Worm (Caenorhabditis elegans): ENCODE measurements around the gene F43B10.1.

The F43B10.1 gene

DNA sequence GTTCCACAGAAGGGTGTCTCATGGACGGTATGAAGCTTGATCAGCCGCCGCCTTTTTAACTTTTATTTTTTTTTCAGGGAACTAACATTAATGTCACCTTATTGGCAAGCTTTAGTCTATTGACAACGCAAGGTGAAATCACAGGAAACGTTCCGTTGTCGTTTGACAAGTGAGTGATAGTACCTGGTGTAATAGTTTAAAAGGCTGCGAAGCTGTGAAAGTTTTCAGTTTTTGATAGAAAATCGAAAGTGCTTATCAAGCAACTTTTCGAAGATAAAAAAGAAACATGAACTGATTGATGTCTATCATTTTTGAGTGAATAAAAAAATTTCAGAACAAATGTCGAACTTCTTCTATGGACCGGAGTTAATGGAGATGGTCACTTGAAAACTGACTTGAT, 28.5 kb downstream of the F43B10.1 start:
- TF ChIP-seq bed-2 (GFP tag; IDR thresholded peaks at IDR 0.05) = no peak
- peak; percentile 21 for TF ChIP-seq nhr-80 (tag; optimal IDR thresholded peaks at IDR 0.05)

DNA sequence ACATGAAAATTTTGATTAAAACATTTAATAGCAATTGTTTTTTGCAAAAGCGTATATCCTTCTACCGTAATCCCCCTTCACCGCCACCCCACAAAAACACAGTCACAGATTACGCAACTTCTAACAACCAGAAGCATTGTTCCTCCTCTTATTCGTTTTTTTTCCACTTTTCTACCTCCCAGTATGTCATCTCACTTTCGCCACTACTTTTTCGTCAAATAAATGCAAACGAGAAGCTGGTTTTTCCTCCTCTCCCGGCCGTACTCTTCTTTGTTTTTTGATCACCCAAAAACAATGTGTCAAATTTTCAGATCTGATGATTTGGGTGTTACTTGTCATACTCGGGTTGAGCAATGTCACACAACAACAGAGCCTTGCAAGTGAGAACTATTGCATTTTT, 29.6 kb downstream of the F43B10.1 start, which contains the start of gene C06G1.1:
C06G1.1 (plus strand) TSS at position 301 of the 400 bp plus-strand sequence.
- no peak for TF ChIP-seq xnd-1 (tag; optimal IDR thresholded peaks at IDR 0.05)
- TF ChIP-seq F55B11.4 (tag; optimal IDR thresholded peaks at IDR 0.05; ENCODE audit: borderline replicate concordance, insufficient read depth) = no peak
- TF ChIP-seq let-526 (GFP tag; IDR thresholded peaks at IDR 0.05) = no peak
- TF ChIP-seq dpl-1 (GFP tag; optimal IDR thresholded peaks at IDR 0.05) = no peak
- TF ChIP-seq lin-35 (GFP tag; optimal IDR thresholded peaks at IDR 0.05) = no peak
- TF ChIP-seq hlh-12 (tag; optimal IDR thresholded peaks at IDR 0.05) = no peak
- TF ChIP-seq F37B4.10 (GFP tag; IDR thresholded peaks at IDR 0.05) = no peak
- no peak for TF ChIP-seq nhr-80 (tag; optimal IDR thresholded peaks at IDR 0.05)
- no peak for TF ChIP-seq Y56A3A.18 (GFP tag; IDR thresholded peaks at IDR 0.05)
- no peak for TF ChIP-seq ceh-100 (GFP tag; IDR thresholded peaks at IDR 0.05)
- TF ChIP-seq snpc-1.1 (tag; optimal IDR thresholded peaks at IDR 0.05; ENCODE audit: insufficient read depth) = no peak
- TF ChIP-seq efl-1 (GFP tag; optimal IDR thresholded peaks at IDR 0.05) = no peak
- no peak for TF ChIP-seq egl-18 (GFP tag; IDR thresholded peaks at IDR 0.05)

DNA sequence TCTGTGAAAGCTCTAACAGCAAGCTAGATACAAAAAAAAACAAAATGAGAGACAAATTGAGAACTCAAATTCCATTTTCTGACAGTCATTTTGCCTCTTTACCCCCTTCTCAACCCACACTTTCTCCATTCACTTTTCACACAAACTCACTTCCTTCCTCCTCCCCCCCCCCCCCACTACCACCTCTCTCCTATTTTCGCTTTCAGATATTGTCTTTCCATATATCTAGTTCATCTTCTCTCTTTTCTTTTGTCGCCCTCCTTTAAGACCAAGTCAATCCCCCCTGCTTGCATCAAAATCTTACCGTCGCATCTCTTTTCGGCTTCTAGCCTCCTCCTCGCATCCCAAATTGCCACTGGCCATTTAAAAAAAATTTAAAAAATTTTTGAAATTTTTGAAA, 30.8 kb downstream of the F43B10.1 start:
- no peak for TF ChIP-seq fkh-3 (tag; optimal IDR thresholded peaks at IDR 0.05)

ce11 chrX:16629773-16630172, 32.9 kb downstream of the F43B10.1 start:
- TF ChIP-seq ceh-79 (tag; optimal IDR thresholded peaks at IDR 0.05) (no peak), madf-10 (tag; optimal IDR thresholded peaks at IDR 0.05) (no peak), ztf-28 (GFP tag; IDR thresholded peaks at IDR 0.05) (no peak), nhr-179 (tag; optimal IDR thresholded peaks at IDR 0.05) (no peak), B0019.2 (GFP tag; conservative IDR thresholded peaks at IDR 0.05) (no peak), madf-3 (GFP tag; IDR thresholded peaks at IDR 0.05) (no peak), nhr-80 (tag; optimal IDR thresholded peaks at IDR 0.05) (no peak), aptf-3 (GFP tag; IDR thresholded peaks at IDR 0.05) (no peak), egl-18 (GFP tag; IDR thresholded peaks at IDR 0.05) (no peak), Y67H2A.10 (GFP tag; conservative IDR thresholded peaks at IDR 0.05) (no peak)

DNA sequence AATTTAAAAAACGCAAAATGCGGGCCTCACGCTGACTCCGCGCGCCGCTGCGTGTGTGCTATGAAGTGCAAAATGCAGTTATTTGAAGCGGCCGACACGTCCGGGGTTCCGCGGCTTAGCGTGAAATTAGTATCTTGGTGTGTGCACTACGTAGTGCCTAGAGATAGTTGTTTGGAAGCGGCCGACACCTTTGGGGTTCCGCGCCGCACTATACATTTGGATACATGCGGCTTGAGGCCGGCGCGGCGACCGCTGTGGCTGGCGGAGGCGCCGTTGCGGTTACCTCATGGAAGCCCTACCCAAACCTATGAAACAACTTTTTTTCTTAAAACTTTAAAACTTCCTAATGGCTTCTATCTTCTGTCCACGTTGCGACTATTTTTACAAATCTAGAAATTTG, 33.5 kb downstream of the F43B10.1 start:
- TF ChIP-seq zfh-2 (GFP tag; conservative IDR thresholded peaks at IDR 0.05) (peak; percentile 58), snpc-4 (GFP tag; optimal IDR thresholded peaks at IDR 0.05) (peak; percentile 28), snpc-4 (tag; optimal IDR thresholded peaks at IDR 0.05) (peak in 2 of 4 experiments; percentile 84 to 86), sptf-2 (GFP tag; optimal IDR thresholded peaks at IDR 0.05) (no peak)

- TF ChIP-seq F23B12.7 (tag; optimal IDR thresholded peaks at IDR 0.05; ENCODE audit: insufficient read depth) (no peak), attf-6 (GFP tag; IDR thresholded peaks at IDR 0.05) (no peak), ztf-18 (tag; optimal IDR thresholded peaks at IDR 0.05) (no peak), hlh-26 (GFP tag; conservative IDR thresholded peaks at IDR 0.05) (no peak), ZK185.1 (tag; optimal IDR thresholded peaks at IDR 0.05; ENCODE audit: poor library complexity, severe bottlenecking) (no peak), zfh-2 (GFP tag; conservative IDR thresholded peaks at IDR 0.05) (peak; percentile 58)
Observed at ce11 chrX:16626817-16627216, 35.8 kb downstream of the F43B10.1 start.

Measured in whole organism, young adult.